Worm (Caenorhabditis elegans) whole organism, L3 larva: ENCODE data around the gene R155.5.

Experiments used
- aly-2 ChIP-seq: fragments of 150-350 bp; optimal IDR thresholded peaks from 2 replicates; lab custom pipeline; 2014; ENCODE audit warnings: missing biosample characterization, missing genetic modification characterization
- ceh-16 ChIP-seq: sonication (generic microtip); optimal IDR thresholded peaks from 2 replicates; lab custom pipeline; 2017; ENCODE audit warnings: missing biosample characterization, missing genetic modification characterization
- elt-2 ChIP-seq: sonication (generic microtip); optimal IDR thresholded peaks from 2 replicates; lab custom pipeline; 2016; ENCODE audit warnings: missing genetic modification reagents, mild to moderate bottlenecking, missing genetic modification characterization, missing compliant biosample characterization
- lin-15B ChIP-seq: fragments of 150-350 bp; optimal IDR thresholded peaks from 2 replicates; lab custom pipeline; 2014; ENCODE audit warnings: missing biosample characterization, missing genetic modification characterization
- nhr-28 ChIP-seq: fragments of 150-350 bp; optimal IDR thresholded peaks from 2 replicates; lab custom pipeline; 2014; ENCODE audit warnings: missing biosample characterization, missing genetic modification characterization
- nhr-76 ChIP-seq: fragments of 150-350 bp; sonication (generic microtip); optimal IDR thresholded peaks from 5 replicates; lab custom pipeline; 2014; ENCODE audit warnings: missing biosample characterization, missing genetic modification characterization
- unc-39 ChIP-seq: sonication (generic microtip); optimal IDR thresholded peaks from 4 replicates; lab custom pipeline; 2017; ENCODE audit warnings: missing biosample characterization, missing genetic modification characterization
- ztf-11 ChIP-seq: fragments of 150-350 bp; optimal IDR thresholded peaks from 2 replicates; lab custom pipeline; 2014; ENCODE audit warnings: missing biosample characterization, missing genetic modification characterization
- ztf-4 ChIP-seq: fragments of 150-350 bp; optimal IDR thresholded peaks from 2 replicates; lab custom pipeline; 2014; ENCODE audit warnings: missing biosample characterization, missing genetic modification characterization

DNA sequence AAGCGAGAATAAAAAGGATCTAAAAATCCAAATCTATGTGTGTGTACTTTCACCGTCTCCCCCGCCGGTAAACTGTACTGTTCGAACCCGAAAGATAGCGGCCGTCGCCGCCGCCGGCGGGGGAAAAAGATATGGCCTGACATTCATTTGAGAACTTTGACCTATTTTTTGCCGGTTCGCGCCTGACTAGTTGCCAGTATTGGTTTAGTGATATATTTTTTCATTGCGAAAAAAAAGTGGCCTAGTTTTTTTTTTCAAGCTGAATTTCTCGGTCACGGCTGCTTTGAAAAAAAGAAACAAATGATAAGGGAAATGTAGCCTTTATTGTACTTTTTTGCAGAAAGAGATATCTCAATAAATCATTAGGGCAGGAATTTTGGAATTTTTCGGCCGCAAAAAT lies 7.8 kb downstream of the R155.5 start:
- no peak for TF ChIP-seq aly-2 (tag; lab: Kevin White, UChicago)
- no peak for TF ChIP-seq ztf-4 (tag; lab: Kevin White, UChicago)
- no peak for TF ChIP-seq ztf-11
- TF ChIP-seq unc-39 (tag; lab: Kevin White, UChicago): no peak
- TF ChIP-seq lin-15B: no peak
- no peak for TF ChIP-seq ceh-16
- no peak for TF ChIP-seq nhr-76 (tag; lab: Kevin White, UChicago)
- no peak for TF ChIP-seq nhr-28
- TF ChIP-seq elt-2 (tag; lab: Kevin White, UChicago): peak; percentile 41
